Worm (Caenorhabditis elegans) whole organism, L4 larva: ENCODE measurements around the gene T28D9.1.

Source experiments
- lin-39 ChIP-seq: fragments of 150-350 bp; optimal IDR thresholded peaks from 2 replicates; lab custom pipeline; 2014; ENCODE audit warnings: missing biosample characterization, missing genetic modification reagents, missing genetic modification characterization
- mep-1 ChIP-seq: fragments of 150-350 bp; sonication (generic microtip); optimal IDR thresholded peaks from 3 replicates; lab custom pipeline; 2014; ENCODE audit warnings: missing biosample characterization, missing genetic modification characterization
- php-3 ChIP-seq: fragments of 200-800 bp; sonication (Bioruptor generic); IDR thresholded peaks from 2 replicates; pipeline ENCODE4 v1.3.6; 2022; ENCODE audit warnings: missing genetic modification reagents, missing genetic modification characterization, missing compliant biosample characterization
- zfp-3 ChIP-seq: fragments of 200-800 bp; sonication (Bioruptor generic); conservative IDR thresholded peaks from 2 replicates; pipeline ENCODE4 v1.3.6; 2022; ENCODE audit warnings: missing genetic modification reagents, missing genetic modification characterization, missing compliant biosample characterization

DNA sequence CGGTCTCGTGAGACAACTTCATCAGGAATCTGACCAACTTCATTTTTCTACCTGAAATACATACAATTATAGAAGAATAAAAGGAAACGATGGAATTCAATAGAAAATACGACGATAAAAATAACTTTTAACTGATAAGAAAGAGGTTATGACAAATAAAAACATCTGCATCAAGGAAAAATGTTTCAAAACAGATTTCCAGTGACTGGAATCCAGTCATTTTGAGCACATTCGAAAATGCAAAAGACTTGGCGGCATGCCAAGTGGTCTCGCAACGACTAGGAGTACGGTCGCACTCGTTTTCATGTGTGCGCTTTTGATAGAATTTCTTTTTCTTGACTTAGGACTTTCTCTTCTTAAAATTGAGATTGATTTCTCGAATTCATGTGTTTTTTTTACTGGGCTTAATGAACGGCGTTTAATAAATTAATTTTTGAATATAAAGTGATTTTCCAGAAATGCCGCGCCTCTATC lies 2.5 kb upstream of the T28D9.1 start, which contains the start of the genes snr-3 and rsp-5:
- TF ChIP-seq php-3 (no peak), zfp-3 (GFP tag; lab: Robert Waterston, UW) (no peak), mep-1 (tag; lab: Kevin White, UChicago) (peak; percentile 76), lin-39 (tag; lab: Kevin White, UChicago) (no peak)
